Worm (Caenorhabditis elegans): ENCODE data around the gene cyp-25A3.

The cyp-25A3 gene

ce11 chrIII:3812369-3812993, 27.1 kb downstream of the cyp-25A3 start:
- TF ChIP-seq egl-18 (GFP tag; IDR thresholded peaks at IDR 0.05) (no peak), cebp-1 (GFP tag; IDR thresholded peaks at IDR 0.05) (no peak), cebp-1 (tag; optimal IDR thresholded peaks at IDR 0.05) (peak; percentile 3), lir-1 (GFP tag; conservative IDR thresholded peaks at IDR 0.05) (no peak), ztf-25 (GFP tag; IDR thresholded peaks at IDR 0.05) (no peak), dpl-1 (GFP tag; optimal IDR thresholded peaks at IDR 0.05) (no peak), let-526 (GFP tag; IDR thresholded peaks at IDR 0.05) (no peak)

- peak; percentile 1 for TF ChIP-seq lin-40 (tag; optimal IDR thresholded peaks at IDR 0.05)
- peak; percentile 5 for TF ChIP-seq ceh-27 (GFP tag; optimal IDR thresholded peaks at IDR 0.05)
- no peak for TF ChIP-seq ceh-100 (GFP tag; IDR thresholded peaks at IDR 0.05)
These were observed 28.1 kb downstream of the cyp-25A3 start for ce11 chrIII:3811375-3811924.

ce11 chrIII:3809008-3809407, 30.5 kb downstream of the cyp-25A3 start, which contains the start of gene toh-1:
Gene toh-1 (minus strand): TSS chrIII:3809030.
- no peak for TF ChIP-seq mcd-1 (GFP tag; IDR thresholded peaks at IDR 0.05)
- TF ChIP-seq tbx-9 (tag; optimal IDR thresholded peaks at IDR 0.05; ENCODE audit: borderline replicate concordance), result no peak
- no peak for TF ChIP-seq sdz-38 (tag; optimal IDR thresholded peaks at IDR 0.05)
- no peak for TF ChIP-seq cebp-1 (GFP tag; IDR thresholded peaks at IDR 0.05)
- TF ChIP-seq cebp-1 (tag; optimal IDR thresholded peaks at IDR 0.05), result no peak
- TF ChIP-seq snpc-4 (GFP tag; optimal IDR thresholded peaks at IDR 0.05), result no peak
- TF ChIP-seq snpc-4 (tag; optimal IDR thresholded peaks at IDR 0.05), result no peak
- TF ChIP-seq mes-4 (tag; optimal IDR thresholded peaks at IDR 0.05), result no peak
- TF ChIP-seq let-526 (GFP tag; IDR thresholded peaks at IDR 0.05), result no peak
- TF ChIP-seq ceh-40 (GFP tag; IDR thresholded peaks at IDR 0.05), result no peak
- no peak for TF ChIP-seq zim-3 (tag; optimal IDR thresholded peaks at IDR 0.05)
- TF ChIP-seq B0261.1 (tag; optimal IDR thresholded peaks at IDR 0.05), result no peak
- TF ChIP-seq rcor-1 (GFP tag; IDR thresholded peaks at IDR 0.05), result no peak
- no peak for TF ChIP-seq die-1 (tag; optimal IDR thresholded peaks at IDR 0.05)
- no peak for TF ChIP-seq T07F8.4 (tag; optimal IDR thresholded peaks at IDR 0.05)
- no peak for TF ChIP-seq madf-6 (GFP tag; IDR thresholded peaks at IDR 0.05)
- no peak for TF ChIP-seq athp-1 (tag; optimal IDR thresholded peaks at IDR 0.05)
- TF ChIP-seq F23B12.7 (tag; optimal IDR thresholded peaks at IDR 0.05; ENCODE audit: insufficient read depth), result no peak
- TF ChIP-seq akir-1 (GFP tag; optimal IDR thresholded peaks at IDR 0.05), result no peak
- no peak for TF ChIP-seq K12H6.12 (tag; optimal IDR thresholded peaks at IDR 0.05)

ce11 chrIII:3807590-3807989, 31.9 kb downstream of the cyp-25A3 start:
- TF ChIP-seq attf-6 (GFP tag; IDR thresholded peaks at IDR 0.05) (no peak), F49E8.2 (tag; optimal IDR thresholded peaks at IDR 0.05; ENCODE audit: insufficient read depth) (no peak), unc-62 (GFP tag; optimal IDR thresholded peaks at IDR 0.05) (no peak), Y67H2A.10 (GFP tag; conservative IDR thresholded peaks at IDR 0.05) (no peak), unc-130 (GFP tag; optimal IDR thresholded peaks at IDR 0.05) (no peak), Y79H2A.3 (GFP tag; conservative IDR thresholded peaks at IDR 0.05) (no peak), F52B5.7 (tag; optimal IDR thresholded peaks at IDR 0.05) (no peak), ekl-4 (GFP tag; IDR thresholded peaks at IDR 0.05) (no peak), ceh-40 (GFP tag; IDR thresholded peaks at IDR 0.05) (no peak), dpl-1 (GFP tag; optimal IDR thresholded peaks at IDR 0.05) (no peak), sptf-2 (GFP tag; optimal IDR thresholded peaks at IDR 0.05) (no peak), efl-1 (GFP tag; optimal IDR thresholded peaks at IDR 0.05) (no peak), hsf-1 (GFP tag; IDR thresholded peaks at IDR 0.05) (no peak), lsl-1 (GFP tag; optimal IDR thresholded peaks at IDR 0.05) (no peak), ceh-100 (GFP tag; IDR thresholded peaks at IDR 0.05) (no peak), hmg-1.2 (GFP tag; IDR thresholded peaks at IDR 0.05) (no peak), athp-1 (tag; optimal IDR thresholded peaks at IDR 0.05) (no peak), mcd-1 (GFP tag; IDR thresholded peaks at IDR 0.05) (no peak), hlh-12 (tag; optimal IDR thresholded peaks at IDR 0.05) (no peak), T07F8.4 (tag; optimal IDR thresholded peaks at IDR 0.05) (no peak)

Data from whole organism, young adult.